Worm (Caenorhabditis elegans) whole organism, L4/young adult: ENCODE measurements around the gene nas-24.

Source experiments
- W03F9.2 ChIP-seq: fragments of 150-350 bp; optimal IDR thresholded peaks from 2 replicates; lab custom pipeline; 2014; ENCODE audit warnings: missing biosample characterization, missing genetic modification characterization
- him-1 ChIP-seq: sonication (generic microtip); optimal IDR thresholded peaks from 2 replicates; lab custom pipeline; 2016; ENCODE audit warnings: missing genotype, missing genetic modification reagents, missing genetic modification characterization, missing compliant biosample characterization

ce11 chrV:13790557-13790956 lies 21.4 kb downstream of the nas-24 start:
- TF ChIP-seq W03F9.2 (tag; lab: Kevin White, UChicago) (no peak), him-1 (no peak)
